Worm (Caenorhabditis elegans): ENCODE results near the gene twk-13.

The twk-13 gene

DNA sequence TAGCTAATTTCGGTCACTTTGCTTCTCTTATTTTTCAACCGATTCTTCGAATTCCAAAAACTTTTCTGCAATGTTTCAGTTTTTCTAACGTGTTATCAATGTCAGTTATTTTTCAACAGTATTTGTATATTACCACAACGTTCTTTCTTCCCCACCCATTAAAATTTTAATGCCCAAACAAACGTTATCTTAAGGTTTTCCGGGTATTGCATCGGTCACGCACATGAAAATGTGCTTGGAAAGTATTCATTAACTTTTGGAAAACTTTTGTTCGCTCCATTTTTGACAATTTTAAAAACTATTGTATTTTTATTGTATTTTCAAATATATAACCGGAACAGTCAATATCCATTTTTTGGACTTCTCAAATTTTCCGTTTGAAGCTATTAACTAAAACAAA is 41.7 kb downstream of the twk-13 start:
- TF ChIP-seq snpc-3.4 (tag; optimal IDR thresholded peaks at IDR 0.05) (no peak), C17E4.6 (GFP tag; IDR thresholded peaks at IDR 0.05) (no peak), ceh-100 (GFP tag; IDR thresholded peaks at IDR 0.05) (no peak), zfh-2 (GFP tag; conservative IDR thresholded peaks at IDR 0.05) (no peak), ztf-28 (GFP tag; IDR thresholded peaks at IDR 0.05) (no peak)

- TF ChIP-seq lin-26 (GFP tag; IDR thresholded peaks at IDR 0.05) (no peak), F49E8.2 (tag; optimal IDR thresholded peaks at IDR 0.05; ENCODE audit: insufficient read depth) (no peak), gei-17 (GFP tag; optimal IDR thresholded peaks at IDR 0.05) (no peak), hsf-1 (GFP tag; IDR thresholded peaks at IDR 0.05) (no peak), fkh-3 (tag; optimal IDR thresholded peaks at IDR 0.05) (no peak), K11D2.4 (GFP tag; IDR thresholded peaks at IDR 0.05) (no peak), ceh-27 (GFP tag; optimal IDR thresholded peaks at IDR 0.05) (no peak), bed-1 (GFP tag; IDR thresholded peaks at IDR 0.05) (no peak), rpc-1 (optimal IDR thresholded peaks at IDR 0.05) (no peak), rpc-1 (tag; optimal IDR thresholded peaks at IDR 0.05) (no peak), ztf-3 (GFP tag; optimal IDR thresholded peaks at IDR 0.05) (no peak), unc-130 (GFP tag; optimal IDR thresholded peaks at IDR 0.05) (no peak)
These were observed 42.3 kb downstream of the twk-13 start for ce11 chrV:12295520-12295919.

ce11 chrV:12295015-12295414 is 42.8 kb downstream of the twk-13 start:
- no peak for TF ChIP-seq sptf-2 (GFP tag; optimal IDR thresholded peaks at IDR 0.05)
- no peak for TF ChIP-seq attf-5 (GFP tag; optimal IDR thresholded peaks at IDR 0.05)
- no peak for TF ChIP-seq lin-35 (GFP tag; optimal IDR thresholded peaks at IDR 0.05)
- no peak for TF ChIP-seq mcd-1 (GFP tag; IDR thresholded peaks at IDR 0.05)
- no peak for TF ChIP-seq lsy-27 (tag; optimal IDR thresholded peaks at IDR 0.05; ENCODE audit: borderline replicate concordance, insufficient read depth)
- no peak for TF ChIP-seq zfh-2 (GFP tag; conservative IDR thresholded peaks at IDR 0.05)
- no peak for TF ChIP-seq B0261.1 (tag; optimal IDR thresholded peaks at IDR 0.05)

- TF ChIP-seq C06A6.2 (GFP tag; conservative IDR thresholded peaks at IDR 0.05) (no peak), dpff-1 (tag; optimal IDR thresholded peaks at IDR 0.05) (no peak), pbrm-1 (GFP tag; IDR thresholded peaks at IDR 0.05) (no peak), D2030.7 (GFP tag; IDR thresholded peaks at IDR 0.05) (no peak), F39B2.1 (GFP tag; IDR thresholded peaks at IDR 0.05) (no peak), rec-8 (tag; optimal IDR thresholded peaks at IDR 0.05) (no peak), Y53G8AR.9 (GFP tag; conservative IDR thresholded peaks at IDR 0.05) (no peak), cebp-2 (GFP tag; IDR thresholded peaks at IDR 0.05) (no peak), dpl-1 (GFP tag; optimal IDR thresholded peaks at IDR 0.05) (no peak), madf-3 (GFP tag; IDR thresholded peaks at IDR 0.05) (no peak), madf-10 (tag; optimal IDR thresholded peaks at IDR 0.05) (no peak), xnd-1 (tag; optimal IDR thresholded peaks at IDR 0.05) (no peak), lin-26 (GFP tag; IDR thresholded peaks at IDR 0.05) (no peak), lir-1 (GFP tag; conservative IDR thresholded peaks at IDR 0.05) (no peak), F23B12.7 (tag; optimal IDR thresholded peaks at IDR 0.05; ENCODE audit: insufficient read depth) (no peak)
These were observed 43.7 kb downstream of the twk-13 start for ce11 chrV:12294091-12294490.
